Worm (Caenorhabditis elegans): ENCODE measurements around the gene F01F1.3.

The F01F1.3 gene

DNA sequence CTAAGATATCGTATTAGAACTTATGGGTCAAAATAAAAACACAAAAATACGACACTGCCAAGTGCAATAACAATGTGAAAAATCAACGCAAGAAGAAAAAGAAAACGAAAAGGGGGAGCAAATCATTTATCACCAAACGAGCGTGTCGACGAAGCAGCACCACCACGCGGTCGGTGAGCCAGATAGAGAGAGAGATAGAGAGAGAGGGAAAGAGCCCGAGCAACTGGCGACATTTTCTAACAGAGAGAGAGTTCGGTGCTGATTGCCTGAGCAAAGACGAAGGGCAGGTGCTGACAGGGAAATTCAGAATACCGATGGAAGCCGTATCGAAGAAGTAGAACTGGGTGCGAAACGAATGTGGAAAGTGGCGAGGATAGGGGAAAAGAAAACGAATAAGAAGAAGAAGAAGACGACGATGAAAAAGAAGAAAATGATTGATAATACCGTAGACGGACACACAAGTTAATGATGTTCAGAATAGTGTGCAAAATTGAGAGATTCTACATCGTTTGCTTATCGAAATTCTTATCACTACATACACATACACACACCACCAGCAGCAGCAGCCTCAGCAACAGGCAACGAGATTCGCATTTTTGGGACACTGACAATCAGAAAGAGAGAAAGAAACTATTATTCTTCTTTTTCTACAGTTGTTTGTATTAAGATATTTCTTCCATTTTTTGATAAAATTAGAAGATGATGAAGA, 36.4 kb upstream of the F01F1.3 start:
- TF ChIP-seq med-1 (GFP tag; optimal IDR thresholded peaks at IDR 0.05; ENCODE audit: insufficient read depth), result no peak
- no peak for TF ChIP-seq klf-2 (GFP tag; conservative IDR thresholded peaks at IDR 0.05)
- 0 out of 2 replicates have a peak, but pooled peaks have one; percentile 22 for TF ChIP-seq ztf-23 (GFP tag; IDR thresholded peaks at IDR 0.05)
- TF ChIP-seq flt-1 (GFP tag; IDR thresholded peaks at IDR 0.05), result no peak
- no peak for TF ChIP-seq ref-1 (GFP tag; conservative IDR thresholded peaks at IDR 0.05)
- no peak for TF ChIP-seq tab-1 (GFP tag; IDR thresholded peaks at IDR 0.05)

DNA sequence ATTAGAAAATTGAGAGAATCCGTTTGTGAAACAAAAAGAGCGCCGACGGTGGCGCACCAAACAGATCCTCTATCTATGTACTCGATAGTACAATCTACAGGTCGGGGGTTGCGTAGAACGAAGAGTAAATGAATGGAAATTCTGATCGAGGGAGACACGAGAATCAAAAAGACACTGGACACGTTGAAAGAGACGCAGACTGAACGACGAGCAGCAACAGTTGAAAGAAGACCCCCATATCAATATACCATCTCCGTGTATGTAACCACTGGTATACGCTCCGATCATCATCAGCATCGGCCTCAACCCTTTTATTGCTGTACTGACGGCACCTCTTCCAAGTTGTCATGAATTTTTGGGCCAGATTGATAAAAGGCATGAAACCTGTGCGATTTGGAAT, 35.5 kb upstream of the F01F1.3 start:
- TF ChIP-seq tab-1 (GFP tag; IDR thresholded peaks at IDR 0.05) (no peak), klf-2 (GFP tag; conservative IDR thresholded peaks at IDR 0.05) (no peak), flt-1 (GFP tag; IDR thresholded peaks at IDR 0.05) (no peak)

DNA sequence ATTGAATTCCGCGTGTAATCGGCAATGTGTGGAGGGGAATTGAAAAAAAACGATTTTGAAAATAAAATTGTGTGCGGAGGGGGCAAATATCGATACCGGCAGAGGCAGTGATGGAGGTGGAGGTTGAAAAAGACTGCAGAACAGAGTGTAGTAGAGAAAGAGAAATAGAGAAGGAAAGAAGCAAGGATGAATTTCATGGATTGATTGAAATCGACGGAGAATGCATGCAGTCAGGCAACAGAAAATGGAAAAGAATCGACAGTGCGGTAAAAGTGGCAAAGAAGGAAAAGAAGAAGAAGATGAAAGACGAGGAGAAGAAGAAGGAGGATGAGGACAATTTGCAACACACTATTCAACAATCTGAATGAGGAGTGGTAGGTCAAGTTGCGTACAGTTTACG, 34.9 kb upstream of the F01F1.3 start, which contains the start of gene W04D12.1:
Gene W04D12.1, plus strand, starts transcription at position 111 of the 400 bp plus-strand sequence.
- TF ChIP-seq ztf-23 (GFP tag; IDR thresholded peaks at IDR 0.05), result no peak
- no peak for TF ChIP-seq tab-1 (GFP tag; IDR thresholded peaks at IDR 0.05)
- no peak for TF ChIP-seq klf-2 (GFP tag; conservative IDR thresholded peaks at IDR 0.05)
- no peak for TF ChIP-seq flt-1 (GFP tag; IDR thresholded peaks at IDR 0.05)
- TF ChIP-seq ztf-29 (GFP tag; IDR thresholded peaks at IDR 0.05), result no peak

DNA sequence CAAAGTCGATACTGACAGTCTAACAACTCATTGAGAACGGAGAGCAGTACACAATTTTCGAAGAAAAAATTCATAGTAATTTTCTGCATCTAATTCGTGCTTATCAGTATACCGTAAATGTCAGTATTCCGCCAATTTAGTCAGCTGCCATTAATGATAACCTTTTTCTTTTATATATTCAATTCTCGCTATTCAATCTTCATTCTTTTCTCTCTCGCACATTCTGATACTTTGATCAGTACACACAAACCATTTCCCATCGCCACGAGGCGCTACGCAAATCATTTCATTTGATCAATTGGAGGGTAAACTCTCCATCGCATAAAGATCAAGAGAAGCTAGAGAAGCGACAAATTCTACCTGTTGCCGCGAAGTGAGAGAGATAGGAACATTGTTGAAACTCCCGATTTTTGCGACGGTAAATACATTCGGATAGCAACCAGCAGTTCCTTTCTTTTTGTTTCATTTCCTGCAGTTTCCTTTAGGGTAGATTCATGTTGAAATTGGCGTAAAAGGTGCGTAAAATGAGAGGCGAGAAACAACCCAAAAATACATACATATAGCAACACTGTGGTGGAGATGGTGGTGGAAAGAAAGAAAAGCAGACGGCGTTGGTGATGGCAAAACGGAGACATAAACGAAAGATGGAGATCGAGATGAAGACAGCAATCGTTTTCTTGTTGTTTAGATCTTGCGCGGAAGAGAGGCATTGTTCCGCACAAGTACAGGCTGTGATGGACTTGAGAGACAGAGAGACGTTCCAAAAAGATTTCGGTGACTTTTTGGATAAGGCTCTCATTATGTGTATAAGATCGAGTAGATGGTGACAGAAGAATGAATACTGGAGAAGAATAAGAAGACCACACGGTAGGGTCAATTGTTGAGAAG, 33.3 kb upstream of the F01F1.3 start:
- TF ChIP-seq klf-2 (GFP tag; conservative IDR thresholded peaks at IDR 0.05), result no peak
- no peak for TF ChIP-seq tab-1 (GFP tag; IDR thresholded peaks at IDR 0.05)
- no peak for TF ChIP-seq flt-1 (GFP tag; IDR thresholded peaks at IDR 0.05)
- TF ChIP-seq ztf-23 (GFP tag; IDR thresholded peaks at IDR 0.05), result no peak
- no peak for TF ChIP-seq cog-1 (tag; optimal IDR thresholded peaks at IDR 0.05)
- no peak for TF ChIP-seq med-1 (GFP tag; optimal IDR thresholded peaks at IDR 0.05; ENCODE audit: insufficient read depth)
- no peak for TF ChIP-seq ztf-29 (GFP tag; IDR thresholded peaks at IDR 0.05)
- TF ChIP-seq ref-1 (GFP tag; conservative IDR thresholded peaks at IDR 0.05), result no peak
- no peak for TF ChIP-seq T22C8.4 (GFP tag; IDR thresholded peaks at IDR 0.05)

DNA sequence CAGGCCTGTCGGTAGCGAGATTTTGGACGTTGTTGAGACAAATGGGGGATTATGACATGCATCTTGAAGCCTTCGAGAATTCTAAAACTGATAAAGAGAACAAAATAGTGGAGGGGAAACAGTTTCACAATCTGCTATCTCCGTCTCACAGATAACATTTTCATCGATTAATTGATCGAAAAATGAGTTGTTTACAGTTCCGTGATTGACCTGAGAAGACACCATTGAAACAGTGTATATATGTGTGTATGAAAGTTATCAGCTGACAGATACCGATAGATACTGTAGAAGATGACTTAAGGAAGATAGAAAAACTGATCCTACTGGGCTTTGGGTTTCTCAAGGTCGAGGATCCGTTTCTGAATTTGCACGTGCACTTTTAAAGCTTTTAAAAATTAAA, 32.6 kb upstream of the F01F1.3 start:
- TF ChIP-seq ref-1 (GFP tag; conservative IDR thresholded peaks at IDR 0.05) (no peak), tab-1 (GFP tag; IDR thresholded peaks at IDR 0.05) (no peak), flt-1 (GFP tag; IDR thresholded peaks at IDR 0.05) (no peak)

DNA sequence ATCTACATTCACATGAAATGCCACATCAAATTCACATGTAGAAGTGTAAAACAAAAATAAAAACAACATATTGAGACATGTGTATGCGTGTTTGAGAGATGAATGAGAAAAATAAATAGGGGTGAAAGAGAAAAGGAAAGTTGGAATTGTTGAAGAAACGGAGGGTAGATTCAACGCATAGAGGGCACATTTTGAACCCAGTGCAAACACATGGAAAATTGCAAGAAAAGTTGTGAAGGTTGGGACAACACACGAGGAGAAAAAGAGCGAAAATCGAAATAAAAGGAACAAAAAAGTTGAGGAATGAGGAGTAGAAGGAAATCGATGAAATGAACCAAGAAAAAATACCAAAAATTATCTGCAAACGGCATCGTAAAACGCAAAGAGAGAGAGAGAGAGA, 32.1 kb upstream of the F01F1.3 start:
- TF ChIP-seq ztf-29 (GFP tag; IDR thresholded peaks at IDR 0.05) (no peak), cog-1 (tag; optimal IDR thresholded peaks at IDR 0.05) (no peak), klf-2 (GFP tag; conservative IDR thresholded peaks at IDR 0.05) (no peak), med-1 (GFP tag; optimal IDR thresholded peaks at IDR 0.05; ENCODE audit: insufficient read depth) (no peak), ztf-23 (GFP tag; IDR thresholded peaks at IDR 0.05) (no peak), T22C8.4 (GFP tag; IDR thresholded peaks at IDR 0.05) (no peak), ref-1 (GFP tag; conservative IDR thresholded peaks at IDR 0.05) (no peak)

DNA sequence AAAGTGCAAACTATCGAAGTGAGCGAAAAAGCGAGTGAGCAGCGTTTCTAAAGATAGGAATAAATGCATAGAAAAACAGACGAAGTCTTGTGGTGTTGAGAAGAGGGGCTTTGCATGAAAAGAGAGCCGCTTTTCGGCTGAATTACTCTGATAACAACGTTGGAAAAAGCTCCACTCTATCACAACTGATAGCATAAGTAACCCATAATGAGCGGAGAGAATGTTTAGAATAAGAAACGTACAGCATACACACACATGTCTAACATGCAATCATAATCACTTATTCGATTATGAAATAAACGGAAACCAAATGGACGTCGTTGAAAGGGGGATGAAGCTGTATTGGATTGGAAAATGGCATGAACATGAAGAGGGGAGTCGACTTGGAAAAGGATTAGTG, 31.5 kb upstream of the F01F1.3 start:
- TF ChIP-seq med-1 (GFP tag; optimal IDR thresholded peaks at IDR 0.05; ENCODE audit: insufficient read depth) (no peak), cog-1 (tag; optimal IDR thresholded peaks at IDR 0.05) (no peak), tab-1 (GFP tag; IDR thresholded peaks at IDR 0.05) (no peak), ztf-29 (GFP tag; IDR thresholded peaks at IDR 0.05) (no peak), T22C8.4 (GFP tag; IDR thresholded peaks at IDR 0.05) (no peak), klf-2 (GFP tag; conservative IDR thresholded peaks at IDR 0.05) (no peak), flt-1 (GFP tag; IDR thresholded peaks at IDR 0.05) (no peak), ztf-23 (GFP tag; IDR thresholded peaks at IDR 0.05) (no peak), ref-1 (GFP tag; conservative IDR thresholded peaks at IDR 0.05) (no peak)

DNA sequence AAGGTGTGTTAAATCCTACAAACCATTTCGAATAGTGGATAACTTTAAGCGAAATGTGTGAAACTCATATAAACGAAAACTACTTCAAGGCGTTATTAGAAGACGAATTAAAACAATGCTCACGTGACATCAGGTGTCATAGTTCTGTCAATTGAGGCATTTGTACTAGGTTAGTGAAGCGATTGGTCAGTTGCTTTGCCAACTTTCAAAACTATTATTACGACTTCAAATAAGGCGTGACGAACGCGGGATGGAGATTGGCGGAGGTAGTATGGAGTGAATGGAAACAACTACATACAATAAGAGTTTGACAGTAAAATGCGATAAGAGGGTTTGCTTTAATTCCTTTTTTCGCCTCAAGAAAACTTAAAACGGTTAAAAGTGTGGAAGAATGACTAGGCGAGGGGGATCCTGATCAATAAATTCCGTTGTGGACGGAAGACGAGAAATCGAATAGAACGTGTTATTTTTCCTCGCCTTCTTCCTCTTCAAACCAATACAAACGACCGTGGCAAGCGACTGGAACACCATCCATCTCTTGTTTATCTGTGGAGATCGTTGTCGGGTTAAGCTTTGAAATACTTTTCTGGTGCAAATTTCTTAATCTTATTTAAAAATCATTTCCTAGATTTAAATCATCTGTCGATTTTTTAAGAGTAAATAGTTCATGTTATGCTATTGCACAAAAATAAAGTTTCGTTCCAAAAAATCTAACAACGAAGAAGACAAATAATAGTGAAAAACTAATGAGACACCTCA, 30.7 kb upstream of the F01F1.3 start:
- no peak for TF ChIP-seq ref-1 (GFP tag; conservative IDR thresholded peaks at IDR 0.05)
- TF ChIP-seq klf-2 (GFP tag; conservative IDR thresholded peaks at IDR 0.05), result no peak

DNA sequence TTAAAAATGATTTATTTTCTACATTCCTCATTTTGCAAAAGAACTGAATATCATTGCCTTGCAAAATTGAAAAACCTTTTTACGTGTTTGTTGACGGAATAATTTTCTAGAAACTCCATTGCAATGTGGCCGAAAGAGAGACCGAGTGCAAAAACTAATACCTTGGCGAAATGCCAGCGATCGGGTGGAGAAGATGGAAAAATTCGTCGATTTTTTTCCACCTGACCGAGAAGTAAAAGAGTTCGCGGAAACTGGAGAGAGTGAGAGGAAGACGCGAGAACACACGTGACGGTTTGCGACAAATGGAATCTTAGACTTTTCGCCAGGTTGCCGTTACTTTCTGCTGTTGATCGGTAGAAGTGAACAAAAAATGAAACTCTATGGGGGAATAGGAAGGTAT, 30.1 kb upstream of the F01F1.3 start:
- TF ChIP-seq med-1 (GFP tag; optimal IDR thresholded peaks at IDR 0.05; ENCODE audit: insufficient read depth) (no peak), T22C8.4 (GFP tag; IDR thresholded peaks at IDR 0.05) (no peak), cog-1 (tag; optimal IDR thresholded peaks at IDR 0.05) (no peak), ztf-29 (GFP tag; IDR thresholded peaks at IDR 0.05) (no peak), klf-2 (GFP tag; conservative IDR thresholded peaks at IDR 0.05) (no peak), ref-1 (GFP tag; conservative IDR thresholded peaks at IDR 0.05) (no peak), tab-1 (GFP tag; IDR thresholded peaks at IDR 0.05) (no peak), flt-1 (GFP tag; IDR thresholded peaks at IDR 0.05) (no peak), ztf-23 (GFP tag; IDR thresholded peaks at IDR 0.05) (no peak)

DNA sequence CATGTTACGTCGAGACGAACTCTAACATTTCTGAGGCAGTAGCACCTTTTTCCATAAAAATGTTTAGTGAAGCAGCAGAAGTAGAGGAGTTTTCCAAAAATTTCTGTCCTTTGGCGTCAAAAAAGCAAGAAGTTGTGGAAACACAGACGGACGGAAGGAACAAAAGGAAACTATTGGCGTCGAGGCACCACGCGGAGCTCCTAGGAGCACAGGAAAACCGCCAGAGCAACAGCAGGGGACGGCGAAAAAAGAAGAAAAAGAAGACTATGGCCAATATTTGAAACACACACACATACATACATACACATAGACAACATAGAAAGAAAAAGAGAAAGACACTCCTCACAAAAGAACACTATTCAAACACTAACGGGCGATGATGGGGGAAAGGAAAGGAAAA, 28.8 kb upstream of the F01F1.3 start:
- no peak for TF ChIP-seq klf-2 (GFP tag; conservative IDR thresholded peaks at IDR 0.05)
- no peak for TF ChIP-seq tab-1 (GFP tag; IDR thresholded peaks at IDR 0.05)
- no peak for TF ChIP-seq flt-1 (GFP tag; IDR thresholded peaks at IDR 0.05)
- TF ChIP-seq ref-1 (GFP tag; conservative IDR thresholded peaks at IDR 0.05), result no peak
- no peak for TF ChIP-seq cog-1 (tag; optimal IDR thresholded peaks at IDR 0.05)
- TF ChIP-seq med-1 (GFP tag; optimal IDR thresholded peaks at IDR 0.05; ENCODE audit: insufficient read depth), result no peak
- TF ChIP-seq T22C8.4 (GFP tag; IDR thresholded peaks at IDR 0.05), result no peak
- no peak for TF ChIP-seq ztf-23 (GFP tag; IDR thresholded peaks at IDR 0.05)
- no peak for TF ChIP-seq ztf-29 (GFP tag; IDR thresholded peaks at IDR 0.05)

Data from whole organism, midembryonic.